Worm (Caenorhabditis elegans) whole organism, L3 larva: ENCODE results near the gene gldi-3.

ENCODE experiments used
- R02D3.7 ChIP-seq: fragments of 150-350 bp; optimal IDR thresholded peaks from 2 replicates; lab custom pipeline; 2014; ENCODE audit warnings: missing biosample characterization, missing genetic modification characterization
- ZK546.5 ChIP-seq: sonication (generic microtip); optimal IDR thresholded peaks from 2 replicates; lab custom pipeline; 2017; ENCODE audit warnings: missing biosample characterization, missing genetic modification characterization
- aly-2 ChIP-seq: fragments of 150-350 bp; optimal IDR thresholded peaks from 2 replicates; lab custom pipeline; 2014; ENCODE audit warnings: missing biosample characterization, missing genetic modification characterization
- ama-1 ChIP-seq: fragments of 150-350 bp; optimal IDR thresholded peaks from 2 replicates; lab custom pipeline; 2018
- ceh-16 ChIP-seq: sonication (generic microtip); optimal IDR thresholded peaks from 2 replicates; lab custom pipeline; 2017; ENCODE audit warnings: missing biosample characterization, missing genetic modification characterization
- ceh-82 ChIP-seq: fragments of 150-350 bp; optimal IDR thresholded peaks from 2 replicates; lab custom pipeline; 2014; ENCODE audit warnings: missing biosample characterization, missing genetic modification characterization
- ceh-9 ChIP-seq: sonication (generic microtip); optimal IDR thresholded peaks from 2 replicates; lab custom pipeline; 2018; ENCODE audit warnings: missing biosample characterization, missing genetic modification characterization
- daf-12 ChIP-seq: fragments of 150-350 bp; optimal IDR thresholded peaks from 2 replicates; lab custom pipeline; 2014; ENCODE audit warnings: missing biosample characterization, missing genetic modification reagents, missing genetic modification characterization
- egl-27 ChIP-seq: sonication (generic microtip); optimal IDR thresholded peaks from 4 replicates; lab custom pipeline; 2017; ENCODE audit warnings: missing biosample characterization, missing genetic modification reagents, missing genetic modification characterization
- egl-5 ChIP-seq: fragments of 150-350 bp; optimal IDR thresholded peaks from 2 replicates; lab custom pipeline; 2017; ENCODE audit warnings: missing biosample characterization, missing genetic modification reagents, missing genetic modification characterization, inconsistent platforms
- elt-2 ChIP-seq: sonication (generic microtip); optimal IDR thresholded peaks from 2 replicates; lab custom pipeline; 2016; ENCODE audit warnings: missing genetic modification reagents, mild to moderate bottlenecking, missing genetic modification characterization, missing compliant biosample characterization
- elt-3 ChIP-seq, 3 experiments: fragments of 150-350 bp in 1 of 3; sonication (generic microtip) in 2 of 3; optimal IDR thresholded peaks; 2 replicates in 2 of 3; 4 replicates in 1 of 3; lab custom pipeline; 2014 to 2017; ENCODE audit warnings: missing biosample characterization in 3 of 3, missing genetic modification characterization in 3 of 3
- jun-1 ChIP-seq: fragments of 150-350 bp; optimal IDR thresholded peaks from 2 replicates; lab custom pipeline; 2014; ENCODE audit warnings: missing biosample characterization, missing genetic modification reagents, missing genetic modification characterization
- lin-15B ChIP-seq: fragments of 150-350 bp; optimal IDR thresholded peaks from 2 replicates; lab custom pipeline; 2014; ENCODE audit warnings: missing biosample characterization, missing genetic modification characterization
- lin-39 ChIP-seq: fragments of 150-350 bp; optimal IDR thresholded peaks from 2 replicates; lab custom pipeline; 2018; ENCODE audit warnings: missing biosample characterization, missing genetic modification reagents, missing genetic modification characterization
- lsy-12 ChIP-seq: sonication (generic microtip); optimal IDR thresholded peaks from 2 replicates; lab custom pipeline; 2016; ENCODE audit warnings: mild to moderate bottlenecking, missing genetic modification characterization, missing compliant biosample characterization
- mdl-1 ChIP-seq: fragments of 150-350 bp; optimal IDR thresholded peaks from 2 replicates; lab custom pipeline; 2014; ENCODE audit warnings: missing biosample characterization, missing genetic modification characterization
- mml-1 ChIP-seq: fragments of 150-350 bp; sonication (generic microtip); optimal IDR thresholded peaks from 3 replicates; lab custom pipeline; 2014; ENCODE audit warnings: missing biosample characterization, missing genetic modification characterization
- nfya-1 ChIP-seq: sonication (generic microtip); optimal IDR thresholded peaks from 2 replicates; lab custom pipeline; 2017; ENCODE audit warnings: missing genetic modification characterization, mild to moderate bottlenecking, missing compliant biosample characterization, antibody characterized with exemption, moderate library complexity; ENCODE audit not compliant: insufficient read depth
- nhr-12 ChIP-seq: fragments of 150-350 bp; optimal IDR thresholded peaks from 2 replicates; lab custom pipeline; 2014; ENCODE audit warnings: missing biosample characterization, missing genetic modification characterization
- nhr-25 ChIP-seq: sonication (generic microtip); optimal IDR thresholded peaks from 2 replicates; lab custom pipeline; 2017; ENCODE audit warnings: missing biosample characterization, missing genetic modification characterization
- nhr-28 ChIP-seq: fragments of 150-350 bp; optimal IDR thresholded peaks from 2 replicates; lab custom pipeline; 2014; ENCODE audit warnings: missing biosample characterization, missing genetic modification characterization
- nhr-67 ChIP-seq: fragments of 150-350 bp; optimal IDR thresholded peaks from 2 replicates; lab custom pipeline; 2014; ENCODE audit warnings: missing biosample characterization, missing genetic modification characterization
- nhr-76 ChIP-seq: fragments of 150-350 bp; sonication (generic microtip); optimal IDR thresholded peaks from 5 replicates; lab custom pipeline; 2014; ENCODE audit warnings: missing biosample characterization, missing genetic modification characterization
- nhr-77 ChIP-seq: fragments of 150-350 bp; optimal IDR thresholded peaks from 2 replicates; lab custom pipeline; 2014; ENCODE audit warnings: missing biosample characterization, missing genetic modification characterization
- pha-4 ChIP-seq: fragments of 150-350 bp; optimal IDR thresholded peaks from 2 replicates; lab custom pipeline; 2014; ENCODE audit warnings: missing biosample characterization, missing genetic modification reagents, missing genetic modification characterization
- pqm-1 ChIP-seq: fragments of 150-350 bp; optimal IDR thresholded peaks from 2 replicates; lab custom pipeline; 2017; ENCODE audit warnings: missing biosample characterization, missing genetic modification characterization, inconsistent platforms
- sea-2 ChIP-seq: fragments of 150-350 bp; sonication (generic microtip); optimal IDR thresholded peaks from 4 replicates; lab custom pipeline; 2014; ENCODE audit warnings: missing biosample characterization, missing genetic modification reagents, missing genetic modification characterization
- skn-1 ChIP-seq: fragments of 150-350 bp; optimal IDR thresholded peaks from 2 replicates; lab custom pipeline; 2014; ENCODE audit warnings: missing biosample characterization, missing genetic modification characterization
- tbx-2 ChIP-seq: sonication (generic microtip); optimal IDR thresholded peaks from 2 replicates; lab custom pipeline; 2016; ENCODE audit warnings: mild to moderate bottlenecking, missing genetic modification characterization, missing compliant biosample characterization
- unc-62 ChIP-seq: fragments of 150-350 bp; sonication (generic microtip); optimal IDR thresholded peaks from 4 replicates; lab custom pipeline; 2014; ENCODE audit warnings: missing biosample characterization, missing genetic modification reagents, missing genetic modification characterization
- ztf-4 ChIP-seq: fragments of 150-350 bp; optimal IDR thresholded peaks from 2 replicates; lab custom pipeline; 2014; ENCODE audit warnings: missing biosample characterization, missing genetic modification characterization

gldi-3 gene

ce11 chrII:9303545-9303944 is 23.6 kb upstream of the gldi-3 start:
- TF ChIP-seq ceh-82 (no peak), unc-62 (no peak), nhr-67 (no peak), nhr-12 (tag; lab: Kevin White, UChicago) (no peak), nhr-76 (tag; lab: Kevin White, UChicago) (no peak), nfya-1 (no peak), mdl-1 (tag; lab: Kevin White, UChicago) (no peak), sea-2 (GFP tag; lab: Kevin White, UChicago) (no peak), tbx-2 (no peak), jun-1 (tag; lab: Kevin White, UChicago) (no peak), nhr-25 (tag; lab: Kevin White, UChicago) (no peak), pqm-1 (tag; lab: Kevin White, UChicago) (no peak), nhr-77 (no peak), skn-1 (tag; lab: Kevin White, UChicago) (no peak), mml-1 (tag; lab: Kevin White, UChicago) (no peak), R02D3.7 (tag; lab: Kevin White, UChicago) (no peak)

ce11 chrII:9301065-9301464 is 21.2 kb upstream of the gldi-3 start:
- TF ChIP-seq elt-2 (tag; lab: Kevin White, UChicago), result peak; percentile 95
- TF ChIP-seq unc-62, result no peak
- peak; percentile 47 for TF ChIP-seq pha-4 (tag; lab: Kevin White, UChicago)
- peak; percentile 42 for TF ChIP-seq jun-1 (tag; lab: Kevin White, UChicago)
- TF ChIP-seq mml-1 (tag; lab: Kevin White, UChicago), result no peak
- TF ChIP-seq lin-15B (tag; lab: Kevin White, UChicago), result no peak
- peak; percentile 93 for TF ChIP-seq pqm-1 (tag; lab: Kevin White, UChicago)
- TF ChIP-seq ztf-4, result no peak

DNA sequence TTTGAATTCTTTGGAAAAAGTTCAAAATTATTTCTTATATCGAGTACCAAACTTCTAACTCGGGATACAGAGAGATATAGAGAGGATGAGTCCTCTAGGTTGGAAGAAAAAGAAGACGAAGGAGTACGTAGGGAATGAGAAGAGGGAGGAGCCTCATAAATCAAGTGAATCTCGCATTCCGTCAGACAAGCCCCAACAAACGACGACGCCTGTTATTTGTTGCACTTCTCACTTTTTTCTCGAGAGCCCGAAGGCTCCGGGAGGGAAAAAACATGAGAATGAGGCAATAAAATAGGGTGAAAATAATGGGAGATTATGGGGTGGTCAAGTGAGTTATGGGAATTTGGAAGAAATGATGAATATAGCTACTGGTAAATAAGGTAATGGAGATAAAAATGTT is 19.8 kb upstream of the gldi-3 start:
- TF ChIP-seq skn-1 (tag; lab: Kevin White, UChicago), result no peak
- TF ChIP-seq lin-39 (tag; lab: Kevin White, UChicago), result peak; percentile 86
- TF ChIP-seq aly-2 (tag; lab: Kevin White, UChicago), result no peak
- TF ChIP-seq ZK546.5 (tag; lab: Kevin White, UChicago), result no peak
- no peak for TF ChIP-seq sea-2 (GFP tag; lab: Kevin White, UChicago)
- TF ChIP-seq mdl-1 (tag; lab: Kevin White, UChicago), result no peak
- peak; percentile 32 for TF ChIP-seq nfya-1
- TF ChIP-seq ama-1 (lab: Kevin White, UChicago), result no peak
- no peak for TF ChIP-seq egl-27 (tag; lab: Kevin White, UChicago)
- no peak for TF ChIP-seq jun-1 (tag; lab: Kevin White, UChicago)
- TF ChIP-seq ceh-9 (tag; lab: Kevin White, UChicago), result no peak
- no peak for TF ChIP-seq tbx-2
- TF ChIP-seq pha-4 (tag; lab: Kevin White, UChicago), result no peak
- peak; percentile 89 for TF ChIP-seq egl-5 (tag; lab: Kevin White, UChicago)

- TF ChIP-seq lsy-12 (tag; lab: Kevin White, UChicago) (no peak), ceh-9 (tag; lab: Kevin White, UChicago) (no peak), mdl-1 (tag; lab: Kevin White, UChicago) (no peak), egl-27 (tag; lab: Kevin White, UChicago) (no peak), nhr-12 (tag; lab: Kevin White, UChicago) (no peak), elt-3 (tag; optimal IDR thresholded peaks at IDR 0.05; lab: Kevin White, UChicago) (no peak), pha-4 (tag; lab: Kevin White, UChicago) (no peak), daf-12 (tag; lab: Kevin White, UChicago) (no peak)
Measured at ce11 chrII:9295678-9296077, 15.8 kb upstream of the gldi-3 start, which contains the start of gene C01G6.9. Gene C01G6.9 (minus strand): TSS chrII:9295818.

ce11 chrII:9291632-9292031 is 11.7 kb upstream of the gldi-3 start, which contains the start of gene acs-7:
Gene acs-7 (plus strand): TSS chrII:9292017.
- TF ChIP-seq nhr-76 (tag; lab: Kevin White, UChicago), result peak; percentile 81
- peak; percentile 99 for TF ChIP-seq pqm-1 (tag; lab: Kevin White, UChicago)
- TF ChIP-seq nhr-28, result no peak
- TF ChIP-seq elt-2 (tag; lab: Kevin White, UChicago), result peak; percentile 98
- no peak for TF ChIP-seq daf-12 (tag; lab: Kevin White, UChicago)
- TF ChIP-seq pha-4 (tag; lab: Kevin White, UChicago), result peak; percentile 64
- TF ChIP-seq jun-1 (tag; lab: Kevin White, UChicago), result peak; percentile 64
- TF ChIP-seq nfya-1, result peak; percentile 34
- TF ChIP-seq ceh-16 (tag; lab: Kevin White, UChicago), result no peak
- TF ChIP-seq, all 47 proteins: peak for 6
